Worm (Caenorhabditis elegans) whole organism, young adult: ENCODE results near the gene F17C11.2.

Experiments
- B0336.3 ChIP-seq: fragments of 200-800 bp; sonication (Bioruptor generic); IDR thresholded peaks from 2 replicates; pipeline ENCODE4 v1.3.6; 2022; ENCODE audit warnings: missing genetic modification characterization, missing compliant biosample characterization
- C06A6.2 ChIP-seq: fragments of 200-800 bp; sonication (Bioruptor generic); conservative IDR thresholded peaks from 2 replicates; pipeline ENCODE4 v1.3.6; 2022; ENCODE audit warnings: missing genetic modification characterization, missing compliant biosample characterization
- F33H1.4 ChIP-seq: fragments of 200-800 bp; sonication (Bioruptor generic); IDR thresholded peaks from 2 replicates; pipeline ENCODE4 v1.3.6; 2022; ENCODE audit warnings: missing genetic modification reagents, missing genetic modification characterization, missing compliant biosample characterization
- F37B4.10 ChIP-seq: fragments of 200-800 bp; sonication (Bioruptor generic); IDR thresholded peaks from 2 replicates; pipeline ENCODE4 v1.3.6; 2022; ENCODE audit warnings: missing genetic modification characterization, missing compliant biosample characterization
- F52B5.7 ChIP-seq: sonication (generic microtip); optimal IDR thresholded peaks from 2 replicates; lab custom pipeline; 2016; ENCODE audit warnings: mild to moderate bottlenecking, missing genetic modification characterization, missing compliant biosample characterization
- T26A5.8 ChIP-seq: sonication (generic microtip); optimal IDR thresholded peaks from 2 replicates; lab custom pipeline; 2016; ENCODE audit warnings: missing genetic modification characterization, missing compliant biosample characterization
- Y67H2A.10 ChIP-seq: fragments of 200-800 bp; sonication (Bioruptor generic); conservative IDR thresholded peaks from 2 replicates; pipeline ENCODE4 v1.3.6; 2022; ENCODE audit warnings: missing genetic modification reagents, missing genetic modification characterization, missing compliant biosample characterization
- Y79H2A.3 ChIP-seq: fragments of 200-800 bp; sonication (Bioruptor generic); conservative IDR thresholded peaks from 2 replicates; pipeline ENCODE4 v1.3.6; 2022; ENCODE audit warnings: missing genetic modification reagents, missing genetic modification characterization, missing compliant biosample characterization
- ZK185.1 ChIP-seq: sonication (generic microtip); optimal IDR thresholded peaks from 2 replicates; lab custom pipeline; 2016; ENCODE audit warnings: mild to moderate bottlenecking, missing genetic modification characterization, missing compliant biosample characterization; ENCODE audit not compliant: poor library complexity, severe bottlenecking
- akir-1 ChIP-seq: fragments of 200-800 bp; sonication (Bioruptor generic); optimal IDR thresholded peaks from 2 replicates; lab custom pipeline; 2018; ENCODE audit warnings: mild to moderate bottlenecking, missing genetic modification characterization, moderate library complexity, missing compliant biosample characterization
- attf-5 ChIP-seq: fragments of 200-800 bp; sonication (Bioruptor generic); optimal IDR thresholded peaks from 2 replicates; lab custom pipeline; 2018; ENCODE audit warnings: mild to moderate bottlenecking, missing genetic modification characterization, missing compliant biosample characterization
- bed-1 ChIP-seq: fragments of 200-800 bp; sonication (Bioruptor generic); IDR thresholded peaks from 2 replicates; pipeline ENCODE4 v1.3.6; 2022; ENCODE audit warnings: missing genetic modification reagents, missing genetic modification characterization, missing compliant biosample characterization
- bed-2 ChIP-seq: fragments of 200-800 bp; sonication (Bioruptor generic); IDR thresholded peaks from 2 replicates; pipeline ENCODE4 v1.3.6; 2022; ENCODE audit warnings: missing genetic modification reagents, missing genetic modification characterization, missing compliant biosample characterization
- cebp-2 ChIP-seq: fragments of 200-800 bp; sonication (Bioruptor generic); IDR thresholded peaks from 2 replicates; pipeline ENCODE4 v1.3.6; 2022; ENCODE audit warnings: missing genetic modification characterization, missing compliant biosample characterization
- ceh-27 ChIP-seq: fragments of 200-800 bp; sonication (Bioruptor generic); optimal IDR thresholded peaks from 2 replicates; lab custom pipeline; 2018; ENCODE audit warnings: mild to moderate bottlenecking, missing genetic modification characterization, moderate library complexity, missing compliant biosample characterization
- ceh-58 ChIP-seq: fragments of 200-800 bp; sonication (Bioruptor generic); IDR thresholded peaks from 2 replicates; pipeline ENCODE4 v1.3.6; 2022; ENCODE audit warnings: missing genetic modification characterization, missing compliant biosample characterization
- ceh-79 ChIP-seq: sonication (generic microtip); optimal IDR thresholded peaks from 2 replicates; lab custom pipeline; 2017; ENCODE audit warnings: mild to moderate bottlenecking, missing genetic modification characterization, missing compliant biosample characterization
- egl-18 ChIP-seq: fragments of 200-800 bp; sonication (Bioruptor generic); IDR thresholded peaks from 2 replicates; pipeline ENCODE4 v1.3.6; 2022; ENCODE audit warnings: missing genetic modification reagents, missing genetic modification characterization, missing compliant biosample characterization
- egrh-3 ChIP-seq: fragments of 200-800 bp; sonication (Bioruptor generic); IDR thresholded peaks from 2 replicates; pipeline ENCODE4 v1.3.6; 2022; ENCODE audit warnings: missing genetic modification reagents, missing genetic modification characterization, missing compliant biosample characterization
- ekl-4 ChIP-seq: fragments of 200-800 bp; sonication (Bioruptor generic); IDR thresholded peaks from 2 replicates; pipeline ENCODE4 v1.3.6; 2022; ENCODE audit warnings: missing genetic modification reagents, missing genetic modification characterization, missing compliant biosample characterization
- him-1 ChIP-seq: sonication (generic microtip); optimal IDR thresholded peaks from 2 replicates; lab custom pipeline; 2016; ENCODE audit warnings: missing genotype, missing genetic modification reagents, missing genetic modification characterization, missing compliant biosample characterization
- hmg-1.2 ChIP-seq: fragments of 200-800 bp; sonication (Bioruptor generic); IDR thresholded peaks from 2 replicates; pipeline ENCODE4 v1.3.6; 2022; ENCODE audit warnings: missing genetic modification reagents, missing genetic modification characterization, missing compliant biosample characterization
- hmg-20 ChIP-seq: fragments of 200-800 bp; sonication (Bioruptor generic); IDR thresholded peaks from 2 replicates; pipeline ENCODE4 v1.3.6; 2022; ENCODE audit warnings: missing genetic modification reagents, missing genetic modification characterization, missing compliant biosample characterization
- let-526 ChIP-seq: fragments of 200-800 bp; sonication (Bioruptor generic); IDR thresholded peaks from 2 replicates; pipeline ENCODE4 v1.3.6; 2022; ENCODE audit warnings: missing genetic modification reagents, missing genetic modification characterization, missing compliant biosample characterization
- lsl-1 ChIP-seq: fragments of 200-800 bp; sonication (Bioruptor generic); optimal IDR thresholded peaks from 2 replicates; lab custom pipeline; 2018; ENCODE audit warnings: mild to moderate bottlenecking, missing genetic modification characterization, moderate library complexity, missing compliant biosample characterization
- madf-3 ChIP-seq: fragments of 200-800 bp; sonication (Bioruptor generic); IDR thresholded peaks from 2 replicates; pipeline ENCODE4 v1.3.6; 2022; ENCODE audit warnings: missing genetic modification reagents, missing genetic modification characterization, missing compliant biosample characterization
- madf-6 ChIP-seq: fragments of 200-800 bp; sonication (Bioruptor generic); IDR thresholded peaks from 2 replicates; pipeline ENCODE4 v1.3.6; 2022; ENCODE audit warnings: missing genetic modification reagents, missing genetic modification characterization, missing compliant biosample characterization
- mel-28 ChIP-seq: sonication (generic microtip); optimal IDR thresholded peaks from 2 replicates; lab custom pipeline; 2016; ENCODE audit warnings: borderline replicate concordance, mild to moderate bottlenecking, missing genetic modification characterization, missing compliant biosample characterization
- mxl-1 ChIP-seq: sonication (generic microtip); optimal IDR thresholded peaks from 2 replicates; lab custom pipeline; 2016; ENCODE audit warnings: missing genetic modification characterization, missing compliant biosample characterization
- nfya-2 ChIP-seq: fragments of 200-800 bp; sonication (Bioruptor generic); IDR thresholded peaks from 2 replicates; pipeline ENCODE4 v1.3.6; 2022; ENCODE audit warnings: missing genetic modification reagents, missing genetic modification characterization, missing compliant biosample characterization
- nhr-179 ChIP-seq: sonication (generic microtip); optimal IDR thresholded peaks from 2 replicates; lab custom pipeline; 2016; ENCODE audit warnings: mild to moderate bottlenecking, missing genetic modification characterization, missing compliant biosample characterization
- pha-4 ChIP-seq: fragments of 150-350 bp; sonication (generic microtip); optimal IDR thresholded peaks from 2 replicates; lab custom pipeline; 2014; ENCODE audit warnings: missing biosample characterization, missing genetic modification reagents, missing genetic modification characterization
- sdz-38 ChIP-seq: sonication (generic microtip); optimal IDR thresholded peaks from 2 replicates; lab custom pipeline; 2016; ENCODE audit warnings: missing genotype, missing genetic modification characterization, missing compliant biosample characterization
- sea-2 ChIP-seq: fragments of 200-800 bp; sonication (Bioruptor generic); IDR thresholded peaks from 2 replicates; pipeline ENCODE4 v1.3.6; 2022; ENCODE audit warnings: missing genetic modification characterization, missing compliant biosample characterization
- snpc-3.4 ChIP-seq: sonication (generic microtip); optimal IDR thresholded peaks from 2 replicates; lab custom pipeline; 2017; ENCODE audit warnings: missing genetic modification characterization, mild to moderate bottlenecking, missing compliant biosample characterization, antibody characterized with exemption, moderate library complexity, missing genotype, missing genetic modification reagents
- snpc-4 ChIP-seq, 5 experiments: fragments of 150-350 bp in 1 of 5; sonication (generic microtip) in 4 of 5; optimal IDR thresholded peaks; 2 replicates each; lab custom pipeline; 2014 to 2018; ENCODE audit warnings: missing genetic modification characterization in 5 of 5, missing biosample characterization in 3 of 5, antibody characterized with exemption in 2 of 5, mild to moderate bottlenecking in 2 of 5, missing compliant biosample characterization in 2 of 5, missing genotype in 2 of 5, moderate library complexity in 2 of 5, missing genetic modification reagents in 1 of 5
- somi-1 ChIP-seq: fragments of 200-800 bp; sonication (Bioruptor generic); optimal IDR thresholded peaks from 2 replicates; lab custom pipeline; 2018; ENCODE audit warnings: mild to moderate bottlenecking, missing genetic modification characterization, missing compliant biosample characterization
- unc-130 ChIP-seq: sonication (generic microtip); optimal IDR thresholded peaks from 2 replicates; lab custom pipeline; 2016; ENCODE audit warnings: missing genetic modification reagents, missing genetic modification characterization, missing compliant biosample characterization
- unc-62 ChIP-seq: fragments of 150-350 bp; optimal IDR thresholded peaks from 2 replicates; lab custom pipeline; 2014; ENCODE audit warnings: missing biosample characterization, missing genetic modification reagents, missing genetic modification characterization
- zfh-2 ChIP-seq: fragments of 200-800 bp; sonication (Bioruptor generic); conservative IDR thresholded peaks from 2 replicates; pipeline ENCODE4 v1.3.6; 2022; ENCODE audit warnings: missing genetic modification reagents, missing genetic modification characterization, missing compliant biosample characterization
- zim-3 ChIP-seq: sonication (generic microtip); optimal IDR thresholded peaks from 2 replicates; lab custom pipeline; 2017; ENCODE audit warnings: mild to moderate bottlenecking, missing genetic modification characterization, moderate library complexity, missing compliant biosample characterization
- ztf-22 ChIP-seq: fragments of 200-800 bp; sonication (Bioruptor generic); optimal IDR thresholded peaks from 2 replicates; lab custom pipeline; 2018; ENCODE audit warnings: mild to moderate bottlenecking, missing genetic modification characterization, moderate library complexity, missing compliant biosample characterization
- ztf-28 ChIP-seq: fragments of 200-800 bp; sonication (Bioruptor generic); IDR thresholded peaks from 2 replicates; pipeline ENCODE4 v1.3.6; 2022; ENCODE audit warnings: missing genetic modification reagents, missing genetic modification characterization, missing compliant biosample characterization
- ztf-3 ChIP-seq: fragments of 200-800 bp; sonication (Bioruptor generic); optimal IDR thresholded peaks from 2 replicates; lab custom pipeline; 2018; ENCODE audit warnings: mild to moderate bottlenecking, missing genetic modification characterization, missing compliant biosample characterization

Gene F17C11.2

ce11 chrV:10951655-10952278, 3.7 kb downstream of the F17C11.2 start, which contains the start of gene F17C11.4 (continued):
- no peak for TF ChIP-seq T26A5.8 (tag; lab: Kevin White, UChicago)
- no peak for TF ChIP-seq cebp-2 (GFP tag; lab: Robert Waterston, UW)
- TF ChIP-seq F33H1.4 (GFP tag; lab: Robert Waterston, UW), result no peak
- no peak for TF ChIP-seq unc-130
- TF ChIP-seq F52B5.7 (tag; lab: Kevin White, UChicago), result no peak
- TF ChIP-seq B0336.3 (GFP tag; lab: Robert Waterston, UW), result peak; percentile 43
- no peak for TF ChIP-seq zim-3 (tag; lab: Kevin White, UChicago)
- 0 out of 2 replicates have a peak, but pooled peaks have one; percentile 41 for TF ChIP-seq C06A6.2
- no peak for TF ChIP-seq bed-1 (GFP tag; lab: Robert Waterston, UW)
- TF ChIP-seq somi-1, result peak; percentile 85
- TF ChIP-seq nfya-2 (GFP tag; lab: Robert Waterston, UW), result no peak
- TF ChIP-seq Y79H2A.3 (GFP tag; lab: Robert Waterston, UW), result no peak
- TF ChIP-seq nhr-179 (tag; lab: Kevin White, UChicago), result no peak
- TF ChIP-seq hmg-1.2 (GFP tag; lab: Robert Waterston, UW), result peak; percentile 53; the same call in 1 of the 2 replicates
- TF ChIP-seq ceh-58 (GFP tag; lab: Robert Waterston, UW), result no peak
- TF ChIP-seq ZK185.1 (tag; lab: Kevin White, UChicago), result peak; percentile 62
- no peak for TF ChIP-seq mxl-1 (tag; lab: Kevin White, UChicago)
- no peak for TF ChIP-seq snpc-3.4 (tag; lab: Kevin White, UChicago)
- TF ChIP-seq lsl-1 (GFP tag; lab: Kevin White, UChicago), result no peak
- TF ChIP-seq ztf-22 (GFP tag; lab: Kevin White, UChicago), result no peak
- no peak for TF ChIP-seq sdz-38
- 0 out of 2 replicates have a peak, but pooled peaks have one; percentile 68 for TF ChIP-seq let-526 (GFP tag; lab: Robert Waterston, UW)
- no peak for TF ChIP-seq mel-28
- no peak for TF ChIP-seq hmg-20 (GFP tag; lab: Robert Waterston, UW)
- no peak for TF ChIP-seq him-1 (tag; lab: Kevin White, UChicago)
- TF ChIP-seq madf-3, result no peak
- TF ChIP-seq ceh-27 (GFP tag; lab: Kevin White, UChicago), result no peak
- no peak for TF ChIP-seq egl-18 (GFP tag; lab: Robert Waterston, UW)
- TF ChIP-seq zfh-2 (GFP tag; lab: Robert Waterston, UW), result peak; percentile 64
- no peak for TF ChIP-seq F37B4.10 (GFP tag; lab: Robert Waterston, UW)
- TF ChIP-seq sea-2, result no peak
- TF ChIP-seq ekl-4, result peak; percentile 40; the same call in 1 of the 2 replicates
- TF ChIP-seq unc-62 (GFP tag; lab: Kevin White, UChicago), result peak; percentile 41
- no peak for TF ChIP-seq akir-1 (GFP tag; lab: Kevin White, UChicago)
- no peak for TF ChIP-seq pha-4 (tag; lab: Kevin White, UChicago)
- TF ChIP-seq Y67H2A.10 (GFP tag; lab: Robert Waterston, UW), result no peak
- no peak for TF ChIP-seq ztf-28 (GFP tag; lab: Robert Waterston, UW)
- TF ChIP-seq snpc-4 (GFP tag; optimal IDR thresholded peaks at IDR 0.05; lab: Kevin White, UChicago), result no peak
- peak in 2 of 4 experiments; percentile 33 to 40 for TF ChIP-seq snpc-4 (tag; optimal IDR thresholded peaks at IDR 0.05; lab: Kevin White, UChicago)
- 0 out of 2 replicates have a peak, but pooled peaks have one; percentile 13 for TF ChIP-seq madf-6 (GFP tag; lab: Robert Waterston, UW)
- no peak for TF ChIP-seq egrh-3 (GFP tag; lab: Robert Waterston, UW)
- TF ChIP-seq attf-5, result peak; percentile 74
- no peak for TF ChIP-seq bed-2 (GFP tag; lab: Robert Waterston, UW)
- no peak for TF ChIP-seq ceh-79 (tag; lab: Kevin White, UChicago)
- TF ChIP-seq ztf-3, result no peak
